Fruit fly (Drosophila melanogaster) whole organism, embryonic: ENCODE measurements around the gene CG31817.

Experiments used
- Blimp-1 ChIP-seq: fragments of 200-800 bp; sonication (Bioruptor generic); optimal IDR thresholded peaks from 3 replicates; lab custom pipeline; 2018; ENCODE audit warnings: missing biosample characterization, missing genetic modification characterization, mild to moderate bottlenecking, moderate library complexity, missing genetic modification reagents
- Bteb2 ChIP-seq: fragments of 200-800 bp; sonication (Bioruptor generic); optimal IDR thresholded peaks from 2 replicates; lab custom pipeline; 2016; ENCODE audit warnings: missing biosample characterization, missing genetic modification characterization
- CG10267 ChIP-seq: fragments of 200-800 bp; sonication (Bioruptor generic); optimal IDR thresholded peaks from 2 replicates; lab custom pipeline; 2018; ENCODE audit warnings: missing biosample characterization, mild to moderate bottlenecking, missing genetic modification characterization, moderate library complexity
- CG10462 ChIP-seq: fragments of 200-800 bp; sonication (Bioruptor generic); optimal IDR thresholded peaks from 2 replicates; lab custom pipeline; 2016; ENCODE audit warnings: missing biosample characterization, missing genetic modification characterization
- CG11398 ChIP-seq: fragments of 200-800 bp; sonication (Bioruptor generic); optimal IDR thresholded peaks from 2 replicates; lab custom pipeline; 2016; ENCODE audit warnings: missing biosample characterization, missing genetic modification characterization
- CG11560 ChIP-seq: fragments of 200-800 bp; sonication (Bioruptor generic); IDR thresholded peaks from 3 replicates; pipeline ENCODE4 v1.3.6; 2022; ENCODE audit warnings: missing biosample characterization, missing genetic modification characterization
- CG12104 ChIP-seq: fragments of 200-800 bp; sonication (Bioruptor generic); optimal IDR thresholded peaks from 3 replicates; lab custom pipeline; 2016; ENCODE audit warnings: missing biosample characterization, missing genetic modification characterization
- CG12659 ChIP-seq: fragments of 200-800 bp; sonication (Bioruptor generic); optimal IDR thresholded peaks from 3 replicates; lab custom pipeline; 2017; ENCODE audit warnings: mild to moderate bottlenecking, missing biosample characterization, missing genetic modification reagents, missing genetic modification characterization
- CG13424 ChIP-seq: fragments of 200-800 bp; sonication (Bioruptor generic); optimal IDR thresholded peaks from 2 replicates; lab custom pipeline; 2019; ENCODE audit warnings: missing biosample characterization, mild to moderate bottlenecking, missing genetic modification characterization, moderate library complexity
- CG17328 ChIP-seq: fragments of 200-800 bp; sonication (Bioruptor generic); IDR thresholded peaks from 2 replicates; pipeline ENCODE4 v1.3.6; 2022; ENCODE audit warnings: missing biosample characterization, missing genetic modification characterization
- CG17361 ChIP-seq: fragments of 200-800 bp; sonication (Bioruptor generic); IDR thresholded peaks from 3 replicates; pipeline ENCODE4 v1.3.6; 2022; ENCODE audit warnings: missing biosample characterization, missing genetic modification characterization
- CG18262 ChIP-seq: fragments of 200-800 bp; optimal IDR thresholded peaks from 3 replicates; lab custom pipeline; 2019; ENCODE audit warnings: missing biosample characterization, mild to moderate bottlenecking, missing genetic modification characterization, moderate library complexity
- CG30020 ChIP-seq: fragments of 200-800 bp; optimal IDR thresholded peaks from 2 replicates; lab custom pipeline; 2019; ENCODE audit warnings: missing biosample characterization, mild to moderate bottlenecking, missing genetic modification characterization, moderate library complexity
- CG31388 ChIP-seq: fragments of 200-800 bp; sonication (Bioruptor generic); optimal IDR thresholded peaks from 2 replicates; lab custom pipeline; 2016; ENCODE audit warnings: missing biosample characterization, missing genetic modification characterization
- CG31441 ChIP-seq: fragments of 200-800 bp; sonication (Bioruptor generic); IDR thresholded peaks from 2 replicates; pipeline ENCODE4 v1.3.6; 2022; ENCODE audit warnings: missing biosample characterization, missing genetic modification characterization
- CG5180 ChIP-seq: fragments of 200-800 bp; sonication (Bioruptor generic); optimal IDR thresholded peaks from 3 replicates; lab custom pipeline; 2017; ENCODE audit warnings: missing biosample characterization, missing genetic modification characterization, mild to moderate bottlenecking, moderate library complexity, missing genetic modification reagents
- CG6854 ChIP-seq: fragments of 200-800 bp; sonication (Bioruptor generic); optimal IDR thresholded peaks from 3 replicates; lab custom pipeline; 2017; ENCODE audit warnings: missing biosample characterization, mild to moderate bottlenecking, missing genetic modification characterization
- CrebB ChIP-seq: fragments of 200-800 bp; sonication (Bioruptor generic); optimal IDR thresholded peaks from 3 replicates; lab custom pipeline; 2018; ENCODE audit warnings: missing biosample characterization, mild to moderate bottlenecking, missing genetic modification characterization
- Dek ChIP-seq: fragments of 200-800 bp; sonication (Bioruptor generic); optimal IDR thresholded peaks from 3 replicates; lab custom pipeline; 2019; ENCODE audit warnings: missing biosample characterization, mild to moderate bottlenecking, missing genetic modification characterization, moderate library complexity
- ERR ChIP-seq: fragments of 200-800 bp; sonication (Bioruptor generic); optimal IDR thresholded peaks from 2 replicates; lab custom pipeline; 2016; ENCODE audit warnings: missing biosample characterization, missing genetic modification characterization
- Gug ChIP-seq: fragments of 200-800 bp; sonication (Bioruptor generic); IDR thresholded peaks from 4 replicates; pipeline ENCODE4 v1.3.6; 2022; ENCODE audit warnings: missing biosample characterization, missing genetic modification characterization
- HLH3B ChIP-seq: fragments of 200-800 bp; sonication (Bioruptor generic); IDR thresholded peaks from 2 replicates; pipeline ENCODE4 v1.3.6; 2022; ENCODE audit warnings: missing biosample characterization, missing genetic modification characterization
- Hand ChIP-seq: fragments of 200-800 bp; sonication (Bioruptor generic); optimal IDR thresholded peaks from 2 replicates; lab custom pipeline; 2017; ENCODE audit warnings: mild to moderate bottlenecking, missing biosample characterization, missing genetic modification reagents, missing genetic modification characterization
- Hr51 ChIP-seq, 2 experiments: fragments of 200-800 bp; sonication (Bioruptor generic); optimal IDR thresholded peaks; 2 replicates in 1 of 2; 3 replicates in 1 of 2; lab custom pipeline; 2016 to 2018; ENCODE audit warnings: missing biosample characterization in 2 of 2, missing genetic modification characterization in 2 of 2, mild to moderate bottlenecking in 1 of 2, moderate library complexity in 1 of 2
- Jarid2 ChIP-seq: fragments of 200-800 bp; sonication (Bioruptor generic); optimal IDR thresholded peaks from 3 replicates; lab custom pipeline; 2017; ENCODE audit warnings: mild to moderate bottlenecking, missing biosample characterization, missing genetic modification reagents, missing genetic modification characterization
- Kr ChIP-seq: fragments of 200-800 bp; sonication (Bioruptor generic); optimal IDR thresholded peaks from 2 replicates; lab custom pipeline; 2017; ENCODE audit warnings: missing biosample characterization, mild to moderate bottlenecking, missing genetic modification characterization
- Lhr ChIP-seq: fragments of 200-800 bp; sonication (Bioruptor generic); optimal IDR thresholded peaks from 3 replicates; lab custom pipeline; 2017; ENCODE audit warnings: mild to moderate bottlenecking, missing biosample characterization, missing genetic modification reagents, missing genetic modification characterization
- Lim3 ChIP-seq: fragments of 200-800 bp; sonication (Bioruptor generic); IDR thresholded peaks from 2 replicates; pipeline ENCODE4 v1.3.6; 2022; ENCODE audit warnings: missing biosample characterization, missing genetic modification characterization
- NFAT ChIP-seq: fragments of 200-800 bp; sonication (Bioruptor generic); IDR thresholded peaks from 2 replicates; pipeline ENCODE4 v1.3.6; 2022; ENCODE audit warnings: missing biosample characterization, missing genetic modification characterization
- NK7.1 ChIP-seq: fragments of 200-800 bp; sonication (Bioruptor generic); optimal IDR thresholded peaks from 3 replicates; lab custom pipeline; 2016; ENCODE audit warnings: missing biosample characterization, missing genetic modification characterization
- PHDP ChIP-seq: fragments of 200-800 bp; sonication (Bioruptor generic); optimal IDR thresholded peaks from 3 replicates; lab custom pipeline; 2018; ENCODE audit warnings: missing biosample characterization, mild to moderate bottlenecking, missing genetic modification characterization, moderate library complexity
- Ptx1 ChIP-seq: fragments of 200-800 bp; sonication (Bioruptor generic); IDR thresholded peaks from 2 replicates; pipeline ENCODE4 v1.3.6; 2022; ENCODE audit warnings: missing biosample characterization, missing genetic modification characterization
- Six4 ChIP-seq: fragments of 200-800 bp; sonication (Bioruptor generic); optimal IDR thresholded peaks from 2 replicates; lab custom pipeline; 2016; ENCODE audit warnings: missing biosample characterization, missing genetic modification characterization
- Tbp ChIP-seq: fragments of >200 bp; optimal IDR thresholded peaks from 2 replicates; lab custom pipeline; 2018; ENCODE audit warnings: missing biosample characterization, missing genetic modification characterization
- ara ChIP-seq: fragments of 200-800 bp; sonication (Bioruptor generic); IDR thresholded peaks from 2 replicates; pipeline ENCODE4 v1.3.6; 2022; ENCODE audit warnings: missing biosample characterization, missing genetic modification characterization
- ato ChIP-seq: fragments of 200-800 bp; sonication (Bioruptor generic); IDR thresholded peaks from 2 replicates; pipeline ENCODE4 v1.3.6; 2022; ENCODE audit warnings: missing biosample characterization, missing genetic modification characterization; ENCODE audit not compliant: partially characterized antibody
- bbx ChIP-seq: fragments of 200-800 bp; sonication (Bioruptor generic); IDR thresholded peaks from 2 replicates; pipeline ENCODE4 v1.3.6; 2022; ENCODE audit warnings: missing biosample characterization, missing genetic modification characterization; ENCODE audit not compliant: partially characterized antibody
- dimm ChIP-seq: fragments of 200-800 bp; sonication (Bioruptor generic); IDR thresholded peaks from 2 replicates; pipeline ENCODE4 v1.3.6; 2022; ENCODE audit warnings: missing biosample characterization, missing genetic modification characterization
- dmrt11E ChIP-seq: fragments of 200-800 bp; sonication (Bioruptor generic); optimal IDR thresholded peaks from 3 replicates; lab custom pipeline; 2018; ENCODE audit warnings: missing biosample characterization, mild to moderate bottlenecking, missing genetic modification characterization, moderate library complexity
- dpn ChIP-seq, 2 experiments: fragments of 200-800 bp; sonication (Bioruptor generic); optimal IDR thresholded peaks; 3 replicates each; lab custom pipeline; 2016; ENCODE audit warnings: missing biosample characterization in 2 of 2, missing genetic modification characterization in 2 of 2
- fd3F ChIP-seq: fragments of 200-800 bp; sonication (Bioruptor generic); optimal IDR thresholded peaks from 2 replicates; lab custom pipeline; 2018; ENCODE audit warnings: missing biosample characterization, mild to moderate bottlenecking, missing genetic modification characterization, moderate library complexity
- gsb ChIP-seq: fragments of 200-800 bp; sonication (Bioruptor generic); IDR thresholded peaks from 2 replicates; pipeline ENCODE4 v1.3.6; 2022; ENCODE audit warnings: missing biosample characterization, missing genetic modification characterization
- hth ChIP-seq: fragments of >200 bp; optimal IDR thresholded peaks from 2 replicates; lab custom pipeline; 2017; ENCODE audit warnings: inconsistent platforms
- jing ChIP-seq: fragments of 200-800 bp; sonication (Bioruptor generic); optimal IDR thresholded peaks from 2 replicates; lab custom pipeline; 2018; ENCODE audit warnings: missing biosample characterization, mild to moderate bottlenecking, missing genetic modification characterization
- knrl ChIP-seq: fragments of 200-800 bp; sonication (Bioruptor generic); IDR thresholded peaks from 3 replicates; pipeline ENCODE4 v1.3.6; 2022; ENCODE audit warnings: missing biosample characterization, missing genetic modification characterization; ENCODE audit not compliant: partially characterized antibody
- odd ChIP-seq: fragments of 200-800 bp; sonication (Bioruptor generic); optimal IDR thresholded peaks from 2 replicates; lab custom pipeline; 2017; ENCODE audit warnings: missing biosample characterization, mild to moderate bottlenecking, missing genetic modification characterization
- phol ChIP-seq: fragments of 200-800 bp; sonication (Bioruptor generic); optimal IDR thresholded peaks from 3 replicates; lab custom pipeline; 2018; ENCODE audit warnings: missing biosample characterization, mild to moderate bottlenecking, missing genetic modification characterization, moderate library complexity
- ssp ChIP-seq: fragments of 200-800 bp; sonication (Bioruptor generic); IDR thresholded peaks from 2 replicates; pipeline ENCODE4 v1.3.6; 2022; ENCODE audit warnings: missing biosample characterization, missing genetic modification characterization

Gene CG31817

dm6 chr2L:16284306-16285299 is 53.1 kb downstream of the CG31817 start (continued):
- TF ChIP-seq HLH3B (no peak), bbx (GFP tag; lab: Robert Waterston, UW) (no peak), CG12104 (GFP tag; lab: Kevin White, UChicago) (peak; percentile 0), CG6854 (GFP tag; lab: Kevin White, UChicago) (peak; percentile 30), ssp (GFP tag; lab: Robert Waterston, UW) (no peak), NK7.1 (GFP tag; lab: Kevin White, UChicago) (no peak), fd3F (GFP tag; lab: Kevin White, UChicago) (no peak), jing (GFP tag; lab: Kevin White, UChicago) (no peak), CG10462 (peak; percentile 2), knrl (no peak), Jarid2 (GFP tag; lab: Kevin White, UChicago) (peak; percentile 30), CG31388 (GFP tag; lab: Kevin White, UChicago) (no peak), ato (GFP tag; lab: Robert Waterston, UW) (no peak), CG12659 (GFP tag; lab: Kevin White, UChicago) (peak; percentile 47), Six4 (GFP tag; lab: Kevin White, UChicago) (no peak), Ptx1 (GFP tag; lab: Robert Waterston, UW) (no peak), Blimp-1 (GFP tag; lab: Kevin White, UChicago) (peak; percentile 13), dimm (GFP tag; lab: Robert Waterston, UW) (no peak), Gug (GFP tag; lab: Robert Waterston, UW) (0 out of 4 replicates have a peak, but pooled peaks have one; percentile 5), Tbp (no peak), CG13424 (peak; percentile 29), NFAT (GFP tag; lab: Robert Waterston, UW) (no peak), Hand (peak; percentile 48), CG5180 (GFP tag; lab: Kevin White, UChicago) (peak; percentile 27), ERR (GFP tag; lab: Kevin White, UChicago) (no peak), CG30020 (tag; lab: Kevin White, UChicago) (no peak), CrebB (tag; lab: Kevin White, UChicago) (peak; percentile 57), gsb (no peak), PHDP (tag; lab: Kevin White, UChicago) (peak; percentile 60), Lhr (GFP tag; lab: Kevin White, UChicago) (no peak), CG18262 (peak; percentile 27), CG10267 (tag; lab: Kevin White, UChicago) (no peak), Lim3 (GFP tag; lab: Robert Waterston, UW) (no peak), hth (lab: Kevin White, UChicago) (no peak), CG17328 (GFP tag; lab: Robert Waterston, UW) (no peak), dmrt11E (tag; lab: Kevin White, UChicago) (no peak), phol (tag; lab: Kevin White, UChicago) (peak; percentile 21), Kr (GFP tag; lab: Kevin White, UChicago) (peak; percentile 96), ara (GFP tag; lab: Robert Waterston, UW) (no peak), Dek (peak; percentile 59), CG11560 (no peak), odd (GFP tag; lab: Kevin White, UChicago) (peak; percentile 56), CG17361 (no peak), Bteb2 (GFP tag; lab: Kevin White, UChicago) (peak; percentile 37), Hr51 (GFP tag; optimal IDR thresholded peaks at IDR 0.05; lab: Kevin White, UChicago) (peak; percentile 10 to 72), CG11398 (no peak), CG31441 (GFP tag; lab: Robert Waterston, UW) (no peak), dpn (GFP tag; optimal IDR thresholded peaks at IDR 0.05; lab: Kevin White, UChicago) (peak; percentile 56 to 63)
